Fruit fly (Drosophila melanogaster): ENCODE results near the gene CG1571.
A peak's percentile ranks its signal among the peaks of the same experiment; 100 is the strongest.

The CG1571 gene

dm6 chrX:8057299-8057730 lies 18.4 kb upstream of the CG1571 start (continued):
- TF ChIP-seq Lhr (GFP tag; optimal IDR thresholded peaks at IDR 0.05) (no peak), CG1647 (GFP tag; optimal IDR thresholded peaks at IDR 0.05) (peak; percentile 66), exex (tag; optimal IDR thresholded peaks at IDR 0.05) (no peak), Deaf1 (tag; optimal IDR thresholded peaks at IDR 0.05) (peak; percentile 34), CG18262 (tag; optimal IDR thresholded peaks at IDR 0.05) (peak; percentile 84), D19A (tag; optimal IDR thresholded peaks at IDR 0.05) (peak; percentile 58), ab (GFP tag; optimal IDR thresholded peaks at IDR 0.05) (peak; percentile 63), Doc3 (GFP tag; IDR thresholded peaks at IDR 0.05; ENCODE audit: partially characterized antibody) (no peak), CG10274 (GFP tag; optimal IDR thresholded peaks at IDR 0.05) (peak; percentile 63), grau (tag; optimal IDR thresholded peaks at IDR 0.05) (peak; percentile 83), Neu2 (GFP tag; optimal IDR thresholded peaks at IDR 0.05; ENCODE audit: borderline replicate concordance) (no peak), lola (GFP tag; optimal IDR thresholded peaks at IDR 0.05) (peak in 1 of 3 experiments; percentile 76), CTCF (GFP tag; optimal IDR thresholded peaks at IDR 0.05) (no peak), zfh2 (GFP tag; optimal IDR thresholded peaks at IDR 0.05) (peak; percentile 75), CG10321 (GFP tag; IDR thresholded peaks at IDR 0.05) (no peak), Dfd (GFP tag; optimal IDR thresholded peaks at IDR 0.05) (no peak), Chrac-16 (GFP tag; optimal IDR thresholded peaks at IDR 0.05) (peak; percentile 45), ap (GFP tag; IDR thresholded peaks at IDR 0.05) (peak; percentile 36; the same call in 1 of the 2 replicates), sens (GFP tag) (peak; percentile 93), C15 (GFP tag; IDR thresholded peaks at IDR 0.05) (no peak), E2f1 (GFP tag; IDR thresholded peaks at IDR 0.05) (peak; percentile 48; the same call in 1 of the 2 replicates), CG14014 (GFP tag; IDR thresholded peaks at IDR 0.05) (peak; percentile 44; the same call in 1 of the 2 replicates), gt (GFP tag; IDR thresholded peaks at IDR 0.05) (no peak), dati (GFP tag; IDR thresholded peaks at IDR 0.05) (no peak), CG18599 (GFP tag; optimal IDR thresholded peaks at IDR 0.05) (peak; percentile 72), CG11723 (GFP tag; optimal IDR thresholded peaks at IDR 0.05) (peak; percentile 45), sr (GFP tag; IDR thresholded peaks at IDR 0.05) (no peak), CG1603 (tag; optimal IDR thresholded peaks at IDR 0.05) (no peak), CG10431 (GFP tag; optimal IDR thresholded peaks at IDR 0.05) (no peak), ara (GFP tag; IDR thresholded peaks at IDR 0.05) (no peak), CG10979 (tag; optimal IDR thresholded peaks at IDR 0.05) (peak; percentile 74), danr (GFP tag; IDR thresholded peaks at IDR 0.05) (0 out of 2 replicates have a peak, but pooled peaks have one; percentile 6), CG11560 (tag; IDR thresholded peaks at IDR 0.05) (peak; percentile 57; the same call in 1 of the 3 replicates), H15 (GFP tag; IDR thresholded peaks at IDR 0.05) (0 out of 3 replicates have a peak, but pooled peaks have one; percentile 16), row (GFP tag; IDR thresholded peaks at IDR 0.05) (peak; percentile 78; the same call in 2 of the 3 replicates), CG4282 (GFP tag; optimal IDR thresholded peaks at IDR 0.05) (no peak), rib (GFP tag; IDR thresholded peaks at IDR 0.05) (no peak), Vsx1 (GFP tag; optimal IDR thresholded peaks at IDR 0.05) (peak; percentile 49), CG3838 (GFP tag; optimal IDR thresholded peaks at IDR 0.05) (no peak), slp2 (GFP tag; optimal IDR thresholded peaks at IDR 0.05) (peak; percentile 83), CG12236 (GFP tag; optimal IDR thresholded peaks at IDR 0.05) (peak; percentile 65), Aef1 (GFP tag; IDR thresholded peaks at IDR 0.05) (peak; percentile 30; the same call in 2 of the 3 replicates), p53 (GFP tag; optimal IDR thresholded peaks at IDR 0.05) (peak; percentile 40), CG33557 (GFP tag; optimal IDR thresholded peaks at IDR 0.05) (peak; percentile 61), CG7372 (GFP tag; IDR thresholded peaks at IDR 0.05) (peak; percentile 32), jigr1 (GFP tag; IDR thresholded peaks at IDR 0.05) (peak; percentile 54; the same call in 1 of the 3 replicates), vvl (GFP tag; IDR thresholded peaks at IDR 0.05) (peak; percentile 11; the same call in 1 of the 2 replicates), HmgD (GFP tag; optimal IDR thresholded peaks at IDR 0.05) (peak; percentile 59), CG6175 (GFP tag; IDR thresholded peaks at IDR 0.05) (0 out of 3 replicates have a peak, but pooled peaks have one; percentile 41), gcm (GFP tag; optimal IDR thresholded peaks at IDR 0.05) (peak; percentile 35), nmo (GFP tag; optimal IDR thresholded peaks at IDR 0.05) (peak; percentile 82)
